Fruit fly (Drosophila melanogaster) S2 (cell line): ENCODE results near the gene CG13049.

ENCODE experiments used
- CG8478 ChIP-seq: fragments of >200 bp; optimal IDR thresholded peaks from 2 replicates; lab custom pipeline; 2018
- CTCF ChIP-seq, 2 experiments: fragments of >200 bp; optimal IDR thresholded peaks; 2 replicates each; lab custom pipeline; 2018

CG13049 gene

dm6 chr3L:16277135-16277534 lies 4.6 kb downstream of the CG13049 start, which contains the start of gene CG13065:
Gene CG13065 (plus strand): TSS chr3L:16277435.
- TF ChIP-seq CTCF (optimal IDR thresholded peaks at IDR 0.05; lab: Kevin White, UChicago) (no peak), CG8478 (lab: Kevin White, UChicago) (no peak)

- TF ChIP-seq CG8478 (lab: Kevin White, UChicago) (no peak), CTCF (optimal IDR thresholded peaks at IDR 0.05; lab: Kevin White, UChicago) (no peak)
Observed at dm6 chr3L:16275391-16276017, 6.2 kb downstream of the CG13049 start.

- TF ChIP-seq CTCF (optimal IDR thresholded peaks at IDR 0.05; lab: Kevin White, UChicago) (no peak), CG8478 (lab: Kevin White, UChicago) (no peak)
Observed at dm6 chr3L:16272338-16272959, 9.3 kb downstream of the CG13049 start, which contains the start of gene CG13066. Gene CG13066 (plus strand): TSS chr3L:16272909.

dm6 chr3L:16270802-16271332 lies 10.9 kb downstream of the CG13049 start, which contains the start of the genes CG34248 and CG13067:
Gene CG34248 (minus strand): TSS chr3L:16270902.
Gene CG13067 (plus strand): TSS chr3L:16271282.
- TF ChIP-seq CG8478 (lab: Kevin White, UChicago) (no peak), CTCF (optimal IDR thresholded peaks at IDR 0.05; lab: Kevin White, UChicago) (no peak)

dm6 chr3L:16269092-16269491 lies 12.6 kb downstream of the CG13049 start, which contains the start of gene CG13068:
Gene CG13068 (plus strand): TSS chr3L:16269392.
- TF ChIP-seq CTCF (optimal IDR thresholded peaks at IDR 0.05; lab: Kevin White, UChicago): no peak
- no peak for TF ChIP-seq CG8478 (lab: Kevin White, UChicago)

- no peak for TF ChIP-seq CG8478 (lab: Kevin White, UChicago)
- no peak for TF ChIP-seq CTCF (optimal IDR thresholded peaks at IDR 0.05; lab: Kevin White, UChicago)
Observed at dm6 chr3L:16268106-16268733, 13.5 kb downstream of the CG13049 start, which contains the start of gene CG4950. Gene CG4950 (minus strand): TSS chr3L:16268156.

- TF ChIP-seq CTCF (optimal IDR thresholded peaks at IDR 0.05; lab: Kevin White, UChicago) (no peak), CG8478 (lab: Kevin White, UChicago) (no peak)
Observed at dm6 chr3L:16265000-16265399, 16.7 kb downstream of the CG13049 start, which contains the start of the genes CG13051 and CG13069. Gene CG13051 (minus strand): TSS chr3L:16265100. Gene CG13069 (plus strand): TSS chr3L:16265385.

dm6 chr3L:16263043-16263442 lies 18.7 kb downstream of the CG13049 start, which contains the start of gene CG13070:
Gene CG13070 (plus strand): TSS chr3L:16263343.
- TF ChIP-seq CTCF (optimal IDR thresholded peaks at IDR 0.05; lab: Kevin White, UChicago) (no peak), CG8478 (lab: Kevin White, UChicago) (no peak)

dm6 chr3L:16262440-16262839 lies 19.3 kb downstream of the CG13049 start, which contains the start of gene CG13071:
Gene CG13071 (plus strand): TSS chr3L:16262740.
- TF ChIP-seq CG8478 (lab: Kevin White, UChicago): no peak
- TF ChIP-seq CTCF (optimal IDR thresholded peaks at IDR 0.05; lab: Kevin White, UChicago): no peak

- TF ChIP-seq CTCF (optimal IDR thresholded peaks at IDR 0.05; lab: Kevin White, UChicago) (no peak), CG8478 (lab: Kevin White, UChicago) (no peak)
Observed at dm6 chr3L:16261505-16261904, 20.2 kb downstream of the CG13049 start, which contains the start of gene CG34247. Gene CG34247 (minus strand): TSS chr3L:16261605.

- TF ChIP-seq CTCF (optimal IDR thresholded peaks at IDR 0.05; lab: Kevin White, UChicago) (no peak), CG8478 (lab: Kevin White, UChicago) (no peak)
Observed at dm6 chr3L:16259552-16259951, 22.2 kb downstream of the CG13049 start, which contains the start of gene CG13053. Gene CG13053 (minus strand): TSS chr3L:16259722.

- TF ChIP-seq CTCF (optimal IDR thresholded peaks at IDR 0.05; lab: Kevin White, UChicago) (no peak), CG8478 (lab: Kevin White, UChicago) (no peak)
Observed at dm6 chr3L:16257118-16257627, 24.6 kb downstream of the CG13049 start, which contains the start of gene CG13054. Gene CG13054 (minus strand): TSS chr3L:16257191.

dm6 chr3L:16252255-16252654 lies 29.5 kb downstream of the CG13049 start, which contains the start of gene CG13055:
Gene CG13055 (minus strand): TSS chr3L:16252355.
- TF ChIP-seq CTCF (optimal IDR thresholded peaks at IDR 0.05; lab: Kevin White, UChicago) (no peak), CG8478 (lab: Kevin White, UChicago) (no peak)

- TF ChIP-seq CG8478 (lab: Kevin White, UChicago) (no peak), CTCF (optimal IDR thresholded peaks at IDR 0.05; lab: Kevin White, UChicago) (no peak)
Observed at dm6 chr3L:16241296-16241695, 40.4 kb downstream of the CG13049 start.
